Worm (Caenorhabditis elegans): ENCODE results near the gene fbxa-218.

DNA sequence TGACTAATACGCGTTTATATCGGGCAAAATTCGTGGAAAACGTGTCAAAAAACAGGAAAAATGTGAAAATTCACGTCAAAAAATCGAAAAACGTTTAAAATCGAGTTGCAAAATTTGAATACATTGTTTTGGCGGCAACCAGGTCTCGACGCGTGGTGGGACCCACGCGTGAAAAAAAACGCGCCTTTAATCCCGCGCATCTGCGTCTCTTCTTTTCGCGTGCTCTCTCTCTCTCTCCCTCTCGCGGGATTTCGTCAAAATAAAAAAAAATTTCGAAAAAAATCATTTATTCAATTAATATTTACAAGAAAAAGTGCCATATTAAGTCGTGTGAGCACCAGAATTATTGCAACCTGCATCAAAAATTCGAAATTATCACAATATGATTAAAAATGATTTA is 17.0 kb downstream of the fbxa-218 start, which contains the start of gene ani-1:
- TF ChIP-seq gmeb-1 (tag; optimal IDR thresholded peaks at IDR 0.05) (peak; percentile 79), snpc-4 (tag; optimal IDR thresholded peaks at IDR 0.05) (peak; percentile 37), nhr-25 (tag; optimal IDR thresholded peaks at IDR 0.05) (peak; percentile 67), ama-1 (optimal IDR thresholded peaks at IDR 0.05) (no peak), unc-55 (GFP tag; optimal IDR thresholded peaks at IDR 0.05) (peak; percentile 88), ceh-82 (tag; optimal IDR thresholded peaks at IDR 0.05) (no peak), nhr-11 (tag; optimal IDR thresholded peaks at IDR 0.05) (no peak)

All from whole organism, L2 larva.